Worm (Caenorhabditis elegans) whole organism, dauer: ENCODE measurements around the gene C45G9.4.
"Not testable (repeated sequence)": the region's sequence is repeated elsewhere in the genome, so short reads cannot be mapped to it uniquely, and the experiment has no call there.

Experiments
- unc-62 ChIP-seq: sonication (generic microtip); optimal IDR thresholded peaks from 2 replicates; lab custom pipeline; 2017; ENCODE audit warnings: missing biosample characterization, missing genetic modification reagents, missing genetic modification characterization

Gene C45G9.4

DNA sequence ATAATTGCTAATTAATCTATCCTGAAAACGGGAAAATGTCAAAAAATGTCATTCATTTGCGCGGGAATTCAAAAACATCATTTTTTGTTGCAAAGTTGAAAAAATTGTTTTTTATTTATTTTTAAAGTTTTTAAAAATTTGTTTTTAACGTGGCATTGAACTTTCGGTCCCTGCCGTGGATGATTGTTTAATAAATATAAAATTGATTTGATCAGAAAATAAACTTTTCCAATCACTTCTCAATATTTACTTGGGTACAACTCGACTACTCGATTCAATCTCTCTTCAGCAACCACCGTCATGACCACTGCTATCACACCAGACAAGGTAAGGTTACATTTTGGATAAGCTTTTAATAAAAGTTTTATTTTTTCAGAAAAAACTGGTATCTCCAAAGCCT, at the start of gene C45G9.4:
TSS of gene C45G9.4 (plus strand) at position 301 of the 400 bp plus-strand sequence.
- not testable (repeated sequence) for TF ChIP-seq unc-62

DNA sequence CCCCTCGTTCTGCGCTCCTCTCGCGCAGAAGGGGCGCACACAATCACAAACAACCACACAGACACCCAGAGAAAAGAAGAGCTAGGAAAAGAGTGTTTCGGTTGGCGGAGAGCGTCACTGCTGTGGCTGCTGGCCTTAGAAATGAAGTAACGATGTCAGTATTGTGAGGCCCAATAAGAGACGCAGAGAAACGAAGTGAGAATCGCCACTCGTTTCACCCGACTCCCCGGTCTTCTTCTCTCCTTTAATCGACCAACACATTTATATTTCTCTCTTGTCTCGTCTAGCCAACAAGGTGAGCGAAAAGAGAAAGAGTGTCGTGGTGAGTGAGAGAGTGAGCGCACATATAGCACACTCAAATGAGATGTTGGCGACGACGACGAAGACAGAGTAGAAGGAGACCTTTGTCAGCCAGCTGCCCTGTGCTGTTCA, 48.6 kb upstream of the C45G9.4 start:
- no peak for TF ChIP-seq unc-62

DNA sequence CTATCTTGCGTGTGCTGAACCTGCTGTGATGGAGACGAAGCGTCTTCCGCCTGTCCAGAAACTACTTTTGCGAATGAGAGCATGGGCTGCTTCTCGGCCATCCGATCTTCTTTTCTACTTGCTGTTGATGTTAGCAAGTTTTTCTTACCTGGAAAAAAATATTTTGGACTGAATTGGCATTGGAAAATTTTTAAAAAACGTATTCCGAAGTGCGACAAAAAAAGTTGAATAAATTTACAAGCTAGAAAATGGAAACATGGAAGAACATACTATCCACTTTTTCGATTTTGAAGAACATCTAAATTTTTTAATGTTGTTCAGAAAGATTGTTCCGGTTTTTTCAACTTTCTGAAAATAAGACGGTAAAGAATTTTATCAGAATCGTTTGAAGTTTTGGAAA, 45.0 kb upstream of the C45G9.4 start, which contains the start of gene larp-1:
TSS of gene larp-1 (minus strand) at position 101 of the 400 bp plus-strand sequence.
- TF ChIP-seq unc-62: no peak

DNA sequence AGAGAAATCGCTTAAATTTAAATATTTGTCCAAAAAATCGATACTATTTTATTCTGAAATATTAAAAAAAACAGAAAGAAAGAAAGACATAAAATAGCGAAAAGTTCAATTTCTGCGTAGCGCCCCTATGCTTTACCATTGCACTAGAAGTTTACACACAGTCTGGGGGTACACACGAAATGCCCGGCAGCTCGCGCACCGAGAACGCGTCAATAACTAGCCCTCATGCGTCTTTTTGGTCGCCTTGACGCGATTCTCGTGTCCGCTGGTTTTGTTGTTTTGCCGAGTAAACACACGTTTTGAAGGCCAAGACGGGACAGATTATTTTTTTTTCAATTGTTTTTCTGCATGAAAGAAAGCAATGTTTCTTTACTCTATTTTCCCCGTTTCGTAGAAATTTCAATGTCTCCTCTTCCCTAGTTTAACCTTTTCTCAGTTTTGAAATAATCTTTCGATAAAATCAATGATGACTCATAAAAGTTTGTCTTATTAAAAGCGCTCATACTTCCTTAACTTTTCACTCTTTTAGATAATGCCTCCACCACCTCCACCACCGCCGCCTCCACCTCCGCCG, 44.3 kb upstream of the C45G9.4 start, which contains the start of gene wip-1:
TSS of gene wip-1 (plus strand) at position 524 of the 574 bp plus-strand sequence.
- no peak for TF ChIP-seq unc-62

DNA sequence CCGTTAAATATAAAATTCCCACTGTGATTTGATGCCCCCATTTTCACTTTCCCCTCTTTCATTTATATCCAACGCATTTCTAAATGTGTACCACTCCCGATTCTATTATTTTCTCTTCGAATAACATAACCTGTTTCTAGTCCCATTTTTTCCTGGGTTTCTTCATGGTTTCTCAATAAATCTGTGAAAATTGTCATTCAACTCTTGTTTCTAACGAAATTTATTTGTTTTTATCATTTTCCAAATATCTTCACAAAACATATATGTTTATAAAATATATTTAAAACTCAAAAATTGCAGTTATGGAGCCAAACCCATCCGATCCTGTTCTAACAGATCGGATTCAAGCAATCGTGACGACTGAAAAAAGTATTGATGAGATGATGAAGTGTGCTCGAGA, 41.6 kb upstream of the C45G9.4 start, which contains the start of gene mdt-11:
TSS of gene mdt-11 (plus strand) at position 301 of the 400 bp plus-strand sequence.
- no peak for TF ChIP-seq unc-62

DNA sequence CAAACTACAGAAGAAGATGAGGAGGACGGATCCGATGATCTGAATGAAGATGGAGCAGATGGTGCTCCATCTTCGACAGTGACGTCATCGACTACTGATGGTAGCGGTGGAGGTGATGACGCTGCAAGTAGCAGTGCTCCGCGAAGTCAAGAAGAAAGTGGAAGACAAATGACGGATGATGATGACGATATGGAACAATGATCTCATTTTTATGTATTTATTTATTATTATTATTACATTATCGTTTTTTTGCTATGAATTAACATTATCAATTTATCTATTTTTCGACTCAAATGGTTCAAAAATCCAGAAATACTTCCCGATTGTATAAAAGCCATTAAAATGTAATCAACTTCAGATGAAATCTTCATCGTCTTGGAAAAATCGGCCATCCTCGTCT, 40.8 kb upstream of the C45G9.4 start, which contains the start of gene R144.3:
TSS of gene R144.3 (plus strand) at position 301 of the 400 bp plus-strand sequence.
- no peak for TF ChIP-seq unc-62

DNA sequence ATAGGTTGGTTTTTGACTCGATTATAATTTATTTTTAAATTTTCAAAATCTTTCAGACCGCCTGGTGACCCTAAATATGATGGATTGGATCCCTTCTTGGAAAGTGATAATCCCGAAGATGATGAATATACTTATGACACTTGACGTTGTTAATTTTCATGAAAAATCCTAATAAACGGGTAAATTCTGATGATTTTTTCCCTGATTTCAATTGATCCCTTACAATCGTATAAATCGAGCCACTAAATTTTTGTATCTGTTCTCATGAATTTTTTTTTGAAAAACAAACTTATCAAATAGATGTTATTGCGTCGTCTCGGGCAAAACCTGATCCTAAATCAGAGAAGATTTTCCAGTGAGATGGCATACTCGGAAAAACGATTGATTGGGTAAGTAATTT, 39.5 kb upstream of the C45G9.4 start, which contains the start of gene R144.13:
TSS of gene R144.13 (plus strand) at position 301 of the 400 bp plus-strand sequence.
- no peak for TF ChIP-seq unc-62

DNA sequence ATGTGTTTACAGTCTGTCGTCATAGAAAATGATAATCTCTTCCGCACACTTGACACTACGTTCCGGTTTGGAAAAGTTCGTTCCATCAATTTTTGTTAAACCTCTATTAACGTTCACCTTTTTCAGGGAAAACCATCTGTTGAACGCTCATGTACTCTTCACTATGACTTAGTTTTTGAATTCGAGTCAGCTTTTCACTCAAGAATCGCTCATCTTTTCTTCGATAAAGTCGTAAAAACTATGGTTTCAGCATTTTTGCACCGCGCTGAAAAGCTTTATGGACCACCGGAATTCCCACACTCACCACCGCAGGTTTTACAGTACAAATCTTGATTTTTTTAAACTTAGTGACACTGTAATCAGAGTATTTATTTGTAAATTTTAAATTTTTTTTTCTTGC, 38.9 kb upstream of the C45G9.4 start:
- no peak for TF ChIP-seq unc-62

DNA sequence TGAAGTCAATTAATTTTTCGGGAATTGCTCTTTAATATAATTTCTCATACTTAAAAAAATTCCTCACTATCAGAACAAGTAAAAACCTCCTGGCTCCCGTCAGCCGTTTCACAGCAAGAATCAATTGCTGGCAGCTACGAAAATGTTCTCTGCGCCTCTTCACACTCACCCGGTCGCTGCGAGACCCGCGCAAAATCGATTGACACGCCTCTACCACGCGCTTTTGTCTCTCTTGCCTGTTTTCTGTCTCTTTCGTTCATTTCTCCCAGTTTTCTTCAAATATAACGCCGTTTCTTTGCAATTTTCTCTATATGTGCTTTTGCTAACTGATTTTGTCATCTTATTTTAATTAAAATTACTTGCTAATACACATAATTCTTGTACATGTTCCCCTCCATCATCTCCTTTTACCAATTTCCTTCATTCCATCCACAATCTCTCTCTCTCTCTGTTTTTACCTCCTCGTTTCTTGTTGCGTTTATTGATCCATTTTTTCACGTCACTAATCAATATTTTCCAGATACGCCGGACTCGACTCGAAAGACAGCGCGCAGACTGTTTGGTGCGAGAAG, 38.0 kb upstream of the C45G9.4 start, which contains the start of gene pcf-11:
TSS of gene pcf-11 (plus strand) at position 522 of the 572 bp plus-strand sequence.
- TF ChIP-seq unc-62: no peak

DNA sequence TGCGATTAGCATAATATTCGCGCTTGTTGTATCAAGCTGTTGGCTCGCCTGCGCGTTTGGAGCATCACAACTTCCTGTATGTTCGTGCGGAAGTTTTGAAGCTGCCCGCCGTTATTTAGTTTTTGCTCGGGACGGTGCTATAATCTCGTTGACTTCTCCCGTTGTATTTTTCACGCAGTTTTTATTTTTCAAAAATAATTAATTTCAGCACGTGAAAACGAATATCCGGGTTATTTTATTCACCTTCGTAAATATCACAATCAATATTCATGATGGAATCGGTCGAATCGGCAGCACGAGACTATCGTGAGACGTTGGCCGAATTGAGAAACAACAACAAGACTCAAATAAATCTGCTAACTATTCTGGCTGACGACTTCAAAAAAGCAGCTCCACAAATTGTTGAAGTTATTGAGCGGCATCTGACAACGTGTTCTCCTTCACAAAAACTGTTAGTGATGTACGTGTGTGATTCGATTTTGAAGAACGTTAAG, 37.3 kb upstream of the C45G9.4 start:
- TF ChIP-seq unc-62: no peak

DNA sequence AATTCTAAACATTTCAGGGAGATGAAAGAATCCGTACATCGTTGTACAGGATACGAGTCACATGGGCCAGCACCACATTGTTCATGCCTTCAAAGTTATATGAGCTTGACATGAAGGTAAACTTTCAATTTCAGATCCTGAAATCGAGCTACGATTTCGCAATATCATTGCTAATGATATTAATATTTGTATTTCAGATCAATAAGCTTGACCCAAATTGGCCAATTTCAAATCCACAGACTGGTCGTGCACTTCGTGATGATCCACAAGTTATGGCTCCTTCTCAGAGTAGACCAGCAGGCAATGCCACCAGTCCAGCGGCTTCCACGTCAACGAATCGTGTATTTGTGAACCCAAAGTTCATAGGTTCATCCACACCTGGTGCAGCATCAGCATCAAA, 36.1 kb upstream of the C45G9.4 start:
- no peak for TF ChIP-seq unc-62

DNA sequence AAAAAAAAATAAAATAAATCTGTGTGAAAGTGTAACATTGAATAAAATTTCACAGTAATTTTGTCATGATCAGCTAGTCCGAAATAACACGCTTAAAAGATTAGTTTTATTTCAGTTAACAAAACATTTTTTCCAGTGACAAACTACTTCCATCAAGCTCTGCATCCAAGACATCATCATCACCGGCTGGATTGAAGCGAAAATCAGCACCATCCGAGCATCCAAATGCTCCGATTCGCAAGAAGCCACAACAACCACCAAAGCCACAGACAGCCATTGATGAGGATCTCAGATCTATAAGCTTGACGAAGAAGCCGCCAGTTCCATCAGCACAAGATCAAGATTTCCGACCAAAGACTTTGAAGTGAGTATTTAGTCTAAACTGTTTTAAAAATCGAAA, 35.3 kb upstream of the C45G9.4 start:
- no peak for TF ChIP-seq unc-62

DNA sequence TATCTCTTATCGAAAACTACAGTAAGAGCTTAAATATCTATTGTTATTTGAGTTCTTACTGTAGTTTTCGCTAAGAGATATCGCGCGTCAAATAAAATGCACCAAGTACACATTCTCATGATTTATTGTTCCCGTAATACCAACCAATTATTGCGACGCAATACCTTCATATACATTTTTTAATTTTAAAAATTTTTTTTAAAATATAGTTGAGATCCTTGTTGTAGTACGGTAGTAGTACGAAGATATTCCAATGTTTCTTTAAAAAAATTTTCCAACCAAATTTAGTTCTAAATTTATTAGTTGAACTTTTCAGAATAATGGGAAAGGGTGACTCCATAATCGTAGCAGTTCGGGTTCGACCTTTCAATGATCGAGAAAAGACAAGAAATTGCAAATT, 31.9 kb upstream of the C45G9.4 start, which contains the start of gene klp-6:
TSS of gene klp-6 (plus strand) at position 301 of the 400 bp plus-strand sequence.
- no peak for TF ChIP-seq unc-62

DNA sequence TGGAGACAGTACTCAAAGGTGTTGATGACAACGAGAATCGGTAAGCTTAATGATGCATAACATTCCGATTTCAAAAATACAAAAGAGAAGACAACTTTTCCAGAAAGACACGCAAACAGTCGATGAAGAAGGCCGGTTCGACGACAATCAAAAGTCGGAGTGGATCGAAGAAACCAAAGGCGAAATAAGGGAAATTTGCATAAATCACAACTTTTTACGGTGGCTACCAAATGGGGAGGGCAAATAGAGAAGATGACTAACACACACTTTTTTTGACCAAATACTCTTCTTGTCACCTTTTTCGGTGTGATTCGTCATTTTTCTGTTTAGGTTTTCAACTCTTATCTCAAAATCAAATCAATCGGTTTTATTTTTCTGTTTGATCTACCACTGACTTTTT, 26.3 kb upstream of the C45G9.4 start, which contains the start of gene C45G9.6:
TSS of gene C45G9.6 (plus strand) at position 301 of the 400 bp plus-strand sequence.
- no peak for TF ChIP-seq unc-62

DNA sequence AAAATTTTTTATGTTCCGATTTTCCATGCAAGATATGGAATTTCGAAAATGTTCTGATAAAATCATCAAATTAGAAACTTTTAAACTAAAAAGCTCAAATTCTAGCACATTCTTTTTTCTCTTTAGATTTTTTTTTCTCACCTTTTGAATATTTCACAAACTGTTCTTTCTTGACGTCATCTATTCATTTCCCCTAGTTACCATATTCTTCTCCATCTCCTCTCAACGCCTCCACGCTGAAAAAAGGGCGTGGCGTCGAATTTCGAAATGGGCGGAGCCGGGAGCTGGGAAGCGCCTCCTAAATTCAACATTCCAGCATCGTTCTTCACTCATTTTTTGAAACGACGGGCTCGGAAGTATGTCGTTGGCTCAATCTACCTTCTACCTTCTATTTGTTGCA, 20.4 kb upstream of the C45G9.4 start, which contains the start of gene nlp-43:
TSS of gene nlp-43 (plus strand) at position 301 of the 400 bp plus-strand sequence.
- TF ChIP-seq unc-62: no peak

DNA sequence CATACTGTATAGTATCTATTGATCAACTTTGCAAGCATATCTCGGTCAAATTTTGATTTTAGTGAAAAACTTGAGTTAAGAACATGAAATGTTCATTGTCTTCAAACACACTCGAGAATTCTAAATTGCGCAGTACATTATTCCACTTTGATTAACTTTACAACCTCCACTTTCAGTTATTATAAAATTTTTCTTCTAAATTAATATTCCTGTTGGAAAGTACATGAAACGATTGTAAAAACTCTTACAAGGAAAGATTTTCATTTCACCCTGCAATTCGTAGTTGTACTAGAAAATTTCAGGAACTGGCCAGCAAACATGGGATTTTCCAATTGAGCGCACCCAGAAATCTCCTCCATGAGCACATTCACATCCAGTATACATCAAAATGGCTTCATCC, 17.8 kb upstream of the C45G9.4 start, which contains the start of gene C45G9.14:
TSS of gene C45G9.14 (plus strand) at position 301 of the 400 bp plus-strand sequence.
- no peak for TF ChIP-seq unc-62

DNA sequence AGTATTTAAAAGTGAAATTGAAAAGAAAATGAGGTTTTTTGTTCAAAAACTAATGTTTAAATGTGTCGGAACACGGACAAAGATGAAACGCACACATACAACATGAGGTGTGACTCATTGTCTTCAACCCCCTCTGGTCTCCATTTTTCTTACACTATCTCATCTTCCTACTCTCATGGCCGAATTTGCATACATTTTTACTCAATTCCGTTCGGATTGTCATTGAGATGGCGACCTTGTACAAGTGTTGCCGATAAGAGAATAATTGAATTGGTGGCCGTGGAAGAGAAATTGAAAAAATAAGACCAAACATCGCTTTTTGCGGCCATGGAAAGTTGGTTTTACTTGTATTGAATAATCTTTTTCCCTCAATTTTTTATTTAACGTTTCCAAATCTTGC, 15.3 kb upstream of the C45G9.4 start, which contains the start of gene txbp-3:
TSS of gene txbp-3 (minus strand) at position 285 of the 400 bp plus-strand sequence.
- no peak for TF ChIP-seq unc-62
